Worm (Caenorhabditis elegans): Measurements from ENCODE around the gene Y32B12B.4.

DNA sequence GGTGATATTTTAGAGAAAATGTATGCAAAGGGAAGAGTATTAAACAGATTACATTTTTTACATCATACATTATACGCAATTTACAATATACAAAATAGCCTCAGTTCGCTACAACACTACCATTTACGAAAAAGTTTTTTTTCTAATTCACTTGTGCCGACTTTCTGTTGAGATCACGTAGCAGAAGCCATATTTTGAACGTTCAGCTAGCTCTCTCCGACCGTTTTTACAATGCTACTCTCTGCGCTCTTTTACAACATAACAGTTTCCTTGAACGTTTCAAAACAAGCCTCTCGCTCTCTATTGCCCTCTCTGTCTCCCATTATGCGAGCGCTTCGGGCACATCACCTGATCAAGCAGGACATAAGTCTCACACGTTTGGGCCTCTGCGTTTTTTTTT lies 50.0 kb downstream of the Y32B12B.4 start, which contains the start of gene T03E6.8:
- no peak for TF ChIP-seq unc-62 (GFP tag; optimal IDR thresholded peaks at IDR 0.05)
- no peak for TF ChIP-seq elt-1 (tag; optimal IDR thresholded peaks at IDR 0.05; ENCODE audit: borderline replicate concordance, insufficient read depth)
- no peak for TF ChIP-seq mep-1 (tag; optimal IDR thresholded peaks at IDR 0.05)
- TF ChIP-seq pha-4 (tag; optimal IDR thresholded peaks at IDR 0.05) = no peak
- TF ChIP-seq nhr-28 (tag; optimal IDR thresholded peaks at IDR 0.05) = no peak
- TF ChIP-seq lin-13 (tag; optimal IDR thresholded peaks at IDR 0.05) = no peak
- TF ChIP-seq ceh-83 (GFP tag; optimal IDR thresholded peaks at IDR 0.05) = no peak
- TF ChIP-seq nhr-237 (tag; optimal IDR thresholded peaks at IDR 0.05) = no peak
- no peak for TF ChIP-seq ces-1 (GFP tag; optimal IDR thresholded peaks at IDR 0.05)
